Fruit fly (Drosophila melanogaster) whole organism, pupa: Measurements from ENCODE around the gene CG33282.

Experiments used
- CG10348 ChIP-seq: fragments of 200-800 bp; sonication (Bioruptor generic); IDR thresholded peaks from 2 replicates; pipeline ENCODE4 v1.3.6; 2022; ENCODE audit warnings: missing biosample characterization, missing genetic modification characterization
- CG13204 ChIP-seq: fragments of 200-800 bp; sonication (Bioruptor generic); optimal IDR thresholded peaks from 2 replicates; lab custom pipeline; 2018; ENCODE audit warnings: missing biosample characterization, mild to moderate bottlenecking, missing genetic modification characterization, moderate library complexity
- CG15710 ChIP-seq: fragments of 200-800 bp; sonication (Bioruptor generic); optimal IDR thresholded peaks from 2 replicates; lab custom pipeline; 2018; ENCODE audit warnings: missing biosample characterization, mild to moderate bottlenecking, missing genetic modification characterization, moderate library complexity
- CG17806 ChIP-seq: fragments of 200-800 bp; sonication (Bioruptor generic); optimal IDR thresholded peaks from 2 replicates; lab custom pipeline; 2018; ENCODE audit warnings: missing biosample characterization, mild to moderate bottlenecking, missing genetic modification characterization, moderate library complexity
- CG34367 ChIP-seq: fragments of 200-800 bp; sonication (Bioruptor generic); optimal IDR thresholded peaks from 2 replicates; lab custom pipeline; 2018; ENCODE audit warnings: missing biosample characterization, mild to moderate bottlenecking, missing genetic modification characterization
- CG4496 ChIP-seq: fragments of 200-800 bp; sonication (Bioruptor generic); IDR thresholded peaks from 3 replicates; pipeline ENCODE4 v1.3.6; 2022; ENCODE audit warnings: missing biosample characterization, missing genetic modification characterization
- CG9948 ChIP-seq: fragments of 200-800 bp; sonication (Bioruptor generic); optimal IDR thresholded peaks from 2 replicates; lab custom pipeline; 2018; ENCODE audit warnings: missing biosample characterization, mild to moderate bottlenecking, missing genetic modification characterization, moderate library complexity
- D1 ChIP-seq: fragments of 200-800 bp; sonication (Bioruptor generic); optimal IDR thresholded peaks from 2 replicates; lab custom pipeline; 2018; ENCODE audit warnings: missing biosample characterization, mild to moderate bottlenecking, missing genetic modification characterization, moderate library complexity
- EcR ChIP-seq: fragments of 200-800 bp; sonication (Bioruptor generic); optimal IDR thresholded peaks from 3 replicates; lab custom pipeline; 2019; ENCODE audit warnings: missing biosample characterization, missing genetic modification characterization, mild to moderate bottlenecking, moderate library complexity, missing genetic modification reagents
- Ets98B ChIP-seq: fragments of 200-800 bp; sonication (Bioruptor generic); IDR thresholded peaks from 2 replicates; pipeline ENCODE4 v1.3.6; 2022; ENCODE audit warnings: missing biosample characterization, missing genetic modification characterization
- Snoo ChIP-seq: fragments of 200-800 bp; sonication (Bioruptor generic); optimal IDR thresholded peaks from 3 replicates; lab custom pipeline; 2017; ENCODE audit warnings: missing biosample characterization, mild to moderate bottlenecking, missing genetic modification characterization, inconsistent platforms
- fd96Ca ChIP-seq: fragments of 200-800 bp; sonication (Bioruptor generic); IDR thresholded peaks from 3 replicates; pipeline ENCODE4 v1.3.6; 2022; ENCODE audit warnings: missing biosample characterization, missing genetic modification characterization
- gl ChIP-seq: fragments of 200-800 bp; sonication (Bioruptor generic); optimal IDR thresholded peaks from 2 replicates; lab custom pipeline; 2018; ENCODE audit warnings: missing biosample characterization, mild to moderate bottlenecking, missing genetic modification characterization
- rn ChIP-seq: fragments of 200-800 bp; sonication (Bioruptor generic); IDR thresholded peaks from 2 replicates; pipeline ENCODE4 v1.3.6; 2022; ENCODE audit warnings: missing biosample characterization, missing genetic modification characterization

- TF ChIP-seq fd96Ca (GFP tag; lab: Robert Waterston, UW) (peak; percentile 76), D1 (no peak), EcR (GFP tag; lab: Kevin White, UChicago) (no peak), Snoo (tag; lab: Kevin White, UChicago) (no peak), CG34367 (tag; lab: Kevin White, UChicago) (peak; percentile 35), Ets98B (peak; percentile 42), rn (GFP tag; lab: Robert Waterston, UW) (peak; percentile 62), CG17806 (peak; percentile 59), CG4496 (GFP tag; lab: Robert Waterston, UW) (peak; percentile 67), CG15710 (tag; lab: Kevin White, UChicago) (peak; percentile 61), gl (tag; lab: Kevin White, UChicago) (no peak), CG13204 (GFP tag; lab: Kevin White, UChicago) (no peak), CG9948 (peak; percentile 62), CG10348 (GFP tag; lab: Robert Waterston, UW) (0 out of 2 replicates have a peak, but pooled peaks have one; percentile 14)
Observed at dm6 chr2L:3376684-3377086, 49.0 kb downstream of the CG33282 start, which contains the start of the genes CG9662 and Ptpa.
